Fruit fly (Drosophila melanogaster) whole organism, embryonic: ENCODE measurements around the gene CG3457.

Experiments used
- Abd-B ChIP-seq: fragments of 200-800 bp; sonication (Bioruptor generic); optimal IDR thresholded peaks from 2 replicates; lab custom pipeline; 2018; ENCODE audit warnings: missing biosample characterization, mild to moderate bottlenecking, missing genetic modification characterization, moderate library complexity
- Awh ChIP-seq: fragments of 200-800 bp; sonication (Bioruptor generic); IDR thresholded peaks from 2 replicates; pipeline ENCODE4, ENCODE4 v1.3.6; 2022; ENCODE audit warnings: missing biosample characterization, missing genetic modification characterization
- BtbVII ChIP-seq: fragments of 200-800 bp; sonication (Bioruptor generic); optimal IDR thresholded peaks from 3 replicates; lab custom pipeline; 2017; ENCODE audit warnings: missing biosample characterization, mild to moderate bottlenecking, missing genetic modification characterization
- CG12744 ChIP-seq: fragments of 200-800 bp; sonication (Bioruptor generic); optimal IDR thresholded peaks from 2 replicates; lab custom pipeline; 2016; ENCODE audit warnings: missing biosample characterization, missing genetic modification characterization
- CG15601 ChIP-seq: fragments of 200-800 bp; sonication (Bioruptor generic); optimal IDR thresholded peaks from 3 replicates; lab custom pipeline; 2019; ENCODE audit warnings: missing biosample characterization, mild to moderate bottlenecking, missing genetic modification characterization, moderate library complexity
- CG1603 ChIP-seq: fragments of 200-800 bp; sonication (Bioruptor generic); optimal IDR thresholded peaks from 2 replicates; lab custom pipeline; 2019; ENCODE audit warnings: missing biosample characterization, mild to moderate bottlenecking, missing genetic modification characterization, moderate library complexity
- CG16779 ChIP-seq: fragments of 200-800 bp; sonication (Bioruptor generic); IDR thresholded peaks from 2 replicates; pipeline ENCODE4 v1.3.6; 2022; ENCODE audit warnings: missing biosample characterization, missing genetic modification characterization
- CG18476 ChIP-seq: fragments of 200-800 bp; sonication (Bioruptor generic); optimal IDR thresholded peaks from 2 replicates; lab custom pipeline; 2016; ENCODE audit warnings: missing biosample characterization, mild to moderate bottlenecking, missing genetic modification characterization
- CG2712 ChIP-seq: fragments of 200-800 bp; optimal IDR thresholded peaks from 3 replicates; lab custom pipeline; 2019; ENCODE audit warnings: missing biosample characterization, mild to moderate bottlenecking, missing genetic modification characterization, moderate library complexity
- CG2889 ChIP-seq: fragments of 200-800 bp; sonication (Bioruptor generic); IDR thresholded peaks from 3 replicates; pipeline ENCODE4 v1.3.6; 2022; ENCODE audit warnings: missing biosample characterization, missing genetic modification characterization
- CG30020 ChIP-seq: fragments of 200-800 bp; optimal IDR thresholded peaks from 2 replicates; lab custom pipeline; 2019; ENCODE audit warnings: missing biosample characterization, mild to moderate bottlenecking, missing genetic modification characterization, moderate library complexity
- CG31224 ChIP-seq: fragments of 200-800 bp; sonication (Bioruptor generic); IDR thresholded peaks from 2 replicates; pipeline ENCODE4 v1.3.6; 2022; ENCODE audit warnings: missing biosample characterization, missing genetic modification characterization
- CG33213 ChIP-seq: fragments of 200-800 bp; sonication (Bioruptor generic); optimal IDR thresholded peaks from 3 replicates; lab custom pipeline; 2016; ENCODE audit warnings: missing biosample characterization, missing genetic modification characterization
- CG3847 ChIP-seq: fragments of 200-800 bp; sonication (Bioruptor generic); IDR thresholded peaks from 2 replicates; pipeline ENCODE4 v1.3.6; 2022; ENCODE audit warnings: missing biosample characterization, missing genetic modification characterization
- CG43689 ChIP-seq: fragments of 200-800 bp; sonication (Bioruptor generic); IDR thresholded peaks from 2 replicates; pipeline ENCODE4 v1.3.6; 2022; ENCODE audit warnings: missing biosample characterization, missing genetic modification characterization
- CG4707 ChIP-seq: fragments of 200-800 bp; sonication (Bioruptor generic); optimal IDR thresholded peaks from 2 replicates; lab custom pipeline; 2018; ENCODE audit warnings: missing biosample characterization, mild to moderate bottlenecking, missing genetic modification characterization, moderate library complexity
- CG6791 ChIP-seq: fragments of 200-800 bp; sonication (Bioruptor generic); IDR thresholded peaks from 3 replicates; pipeline ENCODE4 v1.3.6; 2022; ENCODE audit warnings: missing biosample characterization, missing genetic modification characterization; ENCODE audit not compliant: partially characterized antibody
- CG6854 ChIP-seq: fragments of 200-800 bp; sonication (Bioruptor generic); optimal IDR thresholded peaks from 3 replicates; lab custom pipeline; 2017; ENCODE audit warnings: missing biosample characterization, mild to moderate bottlenecking, missing genetic modification characterization
- CG7928 ChIP-seq: fragments of 200-800 bp; sonication (Bioruptor generic); optimal IDR thresholded peaks from 2 replicates; lab custom pipeline; 2017; ENCODE audit warnings: missing biosample characterization, mild to moderate bottlenecking, missing genetic modification characterization
- CG7987 ChIP-seq: fragments of 200-800 bp; sonication (Bioruptor generic); optimal IDR thresholded peaks from 2 replicates; lab custom pipeline; 2018; ENCODE audit warnings: missing biosample characterization, mild to moderate bottlenecking, missing genetic modification characterization, moderate library complexity
- CG8765 ChIP-seq: fragments of 200-800 bp; sonication (Bioruptor generic); IDR thresholded peaks from 2 replicates; pipeline ENCODE4 v1.3.6; 2022; ENCODE audit warnings: missing biosample characterization, missing genetic modification characterization
- CG9727 ChIP-seq: fragments of 200-800 bp; sonication (Bioruptor generic); optimal IDR thresholded peaks from 3 replicates; lab custom pipeline; 2017; ENCODE audit warnings: missing biosample characterization, mild to moderate bottlenecking, missing genetic modification characterization
- CHES-1-like ChIP-seq: fragments of 200-800 bp; sonication (Bioruptor generic); optimal IDR thresholded peaks from 2 replicates; lab custom pipeline; 2016; ENCODE audit warnings: missing biosample characterization, missing genetic modification characterization
- Dfd ChIP-seq, 2 experiments: fragments of >200 bp; optimal IDR thresholded peaks; 2 replicates each; lab custom pipeline; 2017; ENCODE audit warnings: missing biosample characterization in 2 of 2, missing genetic modification characterization in 2 of 2
- E2f2 ChIP-seq: fragments of 200-800 bp; sonication (Bioruptor generic); IDR thresholded peaks from 2 replicates; pipeline ENCODE4 v1.3.6; 2022; ENCODE audit warnings: missing biosample characterization, missing genetic modification characterization
- Fer1 ChIP-seq: fragments of 200-800 bp; sonication (Bioruptor generic); optimal IDR thresholded peaks from 2 replicates; lab custom pipeline; 2017; ENCODE audit warnings: missing biosample characterization, mild to moderate bottlenecking, missing genetic modification characterization
- Fer3 ChIP-seq: fragments of 200-800 bp; sonication (Bioruptor generic); optimal IDR thresholded peaks from 2 replicates; lab custom pipeline; 2018; ENCODE audit warnings: missing biosample characterization, mild to moderate bottlenecking, missing genetic modification characterization, moderate library complexity
- Max ChIP-seq: fragments of 200-800 bp; sonication (Bioruptor generic); optimal IDR thresholded peaks from 2 replicates; lab custom pipeline; 2016; ENCODE audit warnings: missing biosample characterization, mild to moderate bottlenecking, missing genetic modification characterization
- Meics ChIP-seq: fragments of 200-800 bp; sonication (Bioruptor generic); optimal IDR thresholded peaks from 2 replicates; lab custom pipeline; 2017; ENCODE audit warnings: missing biosample characterization, mild to moderate bottlenecking, missing genetic modification characterization
- Ptx1 ChIP-seq: fragments of 200-800 bp; sonication (Bioruptor generic); IDR thresholded peaks from 2 replicates; pipeline ENCODE4 v1.3.6; 2022; ENCODE audit warnings: missing biosample characterization, missing genetic modification characterization
- TFAM ChIP-seq: fragments of 200-800 bp; sonication (Bioruptor generic); optimal IDR thresholded peaks from 2 replicates; lab custom pipeline; 2017; ENCODE audit warnings: missing biosample characterization, missing genetic modification characterization, inconsistent platforms
- bcd ChIP-seq: fragments of 200-800 bp; sonication (Bioruptor generic); optimal IDR thresholded peaks from 2 replicates; lab custom pipeline; 2017; ENCODE audit warnings: missing biosample characterization, mild to moderate bottlenecking, missing genetic modification characterization
- bsh ChIP-seq, 2 experiments: fragments of 200-800 bp; sonication (Bioruptor generic); optimal IDR thresholded peaks; 2 replicates each; lab custom pipeline; 2017 to 2018; ENCODE audit warnings: mild to moderate bottlenecking in 2 of 2, missing biosample characterization in 2 of 2, missing genetic modification characterization in 2 of 2, moderate library complexity in 1 of 2
- crol ChIP-seq: fragments of 200-800 bp; sonication (Bioruptor generic); IDR thresholded peaks from 2 replicates; pipeline ENCODE4 v1.3.6; 2022; ENCODE audit warnings: missing biosample characterization, missing genetic modification characterization
- da ChIP-seq: fragments of 200-800 bp; sonication (Bioruptor generic); optimal IDR thresholded peaks from 2 replicates; lab custom pipeline; 2016; ENCODE audit warnings: missing biosample characterization, missing genetic modification characterization
- dm ChIP-seq: fragments of 200-800 bp; sonication (Bioruptor generic); optimal IDR thresholded peaks from 3 replicates; lab custom pipeline; 2016; ENCODE audit warnings: missing biosample characterization, missing genetic modification characterization
- dpn ChIP-seq, 2 experiments: fragments of 200-800 bp; sonication (Bioruptor generic); optimal IDR thresholded peaks; 3 replicates each; lab custom pipeline; 2016; ENCODE audit warnings: missing biosample characterization in 2 of 2, missing genetic modification characterization in 2 of 2
- fd3F ChIP-seq: fragments of 200-800 bp; sonication (Bioruptor generic); optimal IDR thresholded peaks from 2 replicates; lab custom pipeline; 2018; ENCODE audit warnings: missing biosample characterization, mild to moderate bottlenecking, missing genetic modification characterization, moderate library complexity
- jumu ChIP-seq: fragments of 200-800 bp; sonication (Bioruptor generic); optimal IDR thresholded peaks from 3 replicates; lab custom pipeline; 2016; ENCODE audit warnings: missing biosample characterization, missing genetic modification characterization
- nerfin-2 ChIP-seq: fragments of 200-800 bp; sonication (Bioruptor generic); IDR thresholded peaks from 2 replicates; pipeline ENCODE4 v1.3.6; 2022; ENCODE audit warnings: missing biosample characterization, missing genetic modification characterization; ENCODE audit not compliant: partially characterized antibody
- nom ChIP-seq: fragments of 200-800 bp; sonication (Bioruptor generic); optimal IDR thresholded peaks from 2 replicates; lab custom pipeline; 2017; ENCODE audit warnings: missing biosample characterization, missing genetic modification characterization, mild to moderate bottlenecking, moderate library complexity, missing genetic modification reagents
- org-1 ChIP-seq: fragments of 200-800 bp; sonication (Bioruptor generic); optimal IDR thresholded peaks from 2 replicates; lab custom pipeline; 2017; ENCODE audit warnings: missing biosample characterization, missing genetic modification characterization
- pfk ChIP-seq: fragments of 200-800 bp; sonication (Bioruptor generic); optimal IDR thresholded peaks from 2 replicates; lab custom pipeline; 2018; ENCODE audit warnings: missing biosample characterization, mild to moderate bottlenecking, missing genetic modification characterization, moderate library complexity
- pho ChIP-seq: fragments of 200-800 bp; sonication (Bioruptor generic); optimal IDR thresholded peaks from 2 replicates; lab custom pipeline; 2016; ENCODE audit warnings: missing biosample characterization, missing genetic modification characterization
- pita ChIP-seq: fragments of 200-800 bp; sonication (Bioruptor generic); optimal IDR thresholded peaks from 2 replicates; lab custom pipeline; 2017; ENCODE audit warnings: missing biosample characterization, mild to moderate bottlenecking, missing genetic modification characterization
- repo ChIP-seq: fragments of 200-800 bp; sonication (Bioruptor generic); optimal IDR thresholded peaks from 2 replicates; lab custom pipeline; 2016; ENCODE audit warnings: missing biosample characterization, missing genetic modification characterization
- rib ChIP-seq: fragments of 200-800 bp; sonication (Bioruptor generic); IDR thresholded peaks from 2 replicates; pipeline ENCODE4 v1.3.6; 2022; ENCODE audit warnings: missing biosample characterization, missing genetic modification characterization
- tx ChIP-seq: fragments of 200-800 bp; sonication (Bioruptor generic); optimal IDR thresholded peaks from 2 replicates; lab custom pipeline; 2016; ENCODE audit warnings: missing biosample characterization, missing genetic modification characterization
- zf30C ChIP-seq: fragments of 200-800 bp; sonication (Bioruptor generic); optimal IDR thresholded peaks from 3 replicates; lab custom pipeline; 2018; ENCODE audit warnings: missing biosample characterization, mild to moderate bottlenecking, missing genetic modification characterization

CG3457 gene

DNA sequence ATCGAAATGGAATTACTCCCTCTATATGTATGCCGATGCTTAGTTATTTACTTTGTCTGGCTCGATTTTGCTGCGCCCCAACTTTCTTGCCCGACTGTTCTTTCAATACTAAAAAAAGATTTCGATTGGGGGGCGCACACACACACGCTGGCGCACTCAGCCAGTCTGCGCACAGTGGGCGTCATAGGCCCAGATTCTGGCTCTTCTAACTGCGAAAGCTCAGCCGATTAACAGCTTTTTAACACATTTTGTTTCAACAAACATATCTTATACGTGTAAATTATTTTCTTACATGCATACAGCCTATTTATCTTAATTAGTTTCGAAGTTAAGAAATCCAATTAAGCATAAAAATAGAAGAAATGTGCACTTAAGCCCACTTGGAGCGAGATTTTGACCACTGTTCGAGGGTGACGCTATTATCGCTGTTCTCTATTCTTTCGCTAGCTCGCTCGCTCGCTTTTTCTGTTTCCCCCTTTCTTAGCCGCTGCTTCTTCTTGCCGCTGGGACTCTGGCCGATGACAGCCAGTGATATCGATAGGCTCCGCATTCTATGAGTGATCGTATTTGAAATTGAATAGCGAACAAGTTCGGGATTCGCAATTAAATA is 34.7 kb downstream of the CG3457 start, which contains the start of gene Vinc (continued):
- TF ChIP-seq CG2889 (GFP tag; lab: Robert Waterston, UW): peak; percentile 59; the same call in 2 of the 3 replicates
- TF ChIP-seq Meics (GFP tag; lab: Kevin White, UChicago): peak; percentile 95
- TF ChIP-seq CG7987 (GFP tag; lab: Kevin White, UChicago): peak; percentile 73
- peak; percentile 63 for TF ChIP-seq CG7928 (GFP tag; lab: Kevin White, UChicago)
- TF ChIP-seq Fer1 (GFP tag; lab: Kevin White, UChicago): peak; percentile 97
- TF ChIP-seq Fer3 (tag; lab: Kevin White, UChicago): peak; percentile 91
- peak; percentile 100 for TF ChIP-seq CG4707 (GFP tag; lab: Kevin White, UChicago)
- peak; percentile 12; the same call in 1 of the 2 replicates for TF ChIP-seq crol (GFP tag; lab: Robert Waterston, UW)
- no peak for TF ChIP-seq da (GFP tag; lab: Kevin White, UChicago)
- TF ChIP-seq CG30020 (tag; lab: Kevin White, UChicago): peak; percentile 68
- peak; percentile 81 for TF ChIP-seq Max (GFP tag; lab: Kevin White, UChicago)
- peak; percentile 50; the same call in 1 of the 2 replicates for TF ChIP-seq CG8765 (GFP tag; lab: Robert Waterston, UW)
- peak; percentile 49 for TF ChIP-seq pho (GFP tag; lab: Kevin White, UChicago)
- peak; percentile 86 for TF ChIP-seq E2f2
- TF ChIP-seq CG6791: peak; percentile 53; the same call in 1 of the 3 replicates
- TF ChIP-seq CG6854 (GFP tag; lab: Kevin White, UChicago): peak; percentile 92
- peak; percentile 92 for TF ChIP-seq nom (GFP tag; lab: Kevin White, UChicago)
- no peak for TF ChIP-seq pfk (GFP tag; lab: Kevin White, UChicago)
- TF ChIP-seq zf30C: no peak
- peak; percentile 73 for TF ChIP-seq tx (GFP tag; lab: Kevin White, UChicago)
- peak; percentile 81 for TF ChIP-seq CG31224 (GFP tag; lab: Robert Waterston, UW)
- no peak for TF ChIP-seq Dfd (GFP tag; optimal IDR thresholded peaks at IDR 0.05; lab: Kevin White, UChicago)
- peak; percentile 83 for TF ChIP-seq CG3847 (GFP tag; lab: Robert Waterston, UW)
- TF ChIP-seq nerfin-2 (GFP tag; lab: Robert Waterston, UW): 0 out of 2 replicates have a peak, but pooled peaks have one; percentile 37
- peak; percentile 63; the same call in 1 of the 2 replicates for TF ChIP-seq rib (GFP tag; lab: Robert Waterston, UW)
- peak; percentile 83 for TF ChIP-seq CG9727 (GFP tag; lab: Kevin White, UChicago)
- TF ChIP-seq CG16779 (GFP tag; lab: Robert Waterston, UW): no peak
- TF ChIP-seq CG43689 (GFP tag; lab: Robert Waterston, UW): no peak
- TF ChIP-seq CG18476 (GFP tag; lab: Kevin White, UChicago): peak; percentile 78
- peak; percentile 54 for TF ChIP-seq CG15601 (tag; lab: Kevin White, UChicago)
- TF ChIP-seq BtbVII (GFP tag; lab: Kevin White, UChicago): peak; percentile 93
- TF ChIP-seq CG1603 (tag; lab: Kevin White, UChicago): no peak
- peak; percentile 52; the same call in 1 of the 2 replicates for TF ChIP-seq Awh
- TF ChIP-seq dpn (GFP tag; optimal IDR thresholded peaks at IDR 0.05; lab: Kevin White, UChicago): peak; percentile 79 to 89
- TF ChIP-seq Abd-B (GFP tag; lab: Kevin White, UChicago): peak; percentile 44
- TF ChIP-seq bcd (GFP tag; lab: Kevin White, UChicago): peak; percentile 92
- TF ChIP-seq repo (GFP tag; lab: Kevin White, UChicago): peak; percentile 75
- peak; percentile 8 for TF ChIP-seq TFAM (GFP tag; lab: Kevin White, UChicago)
- TF ChIP-seq jumu (GFP tag; lab: Kevin White, UChicago): peak; percentile 86
- TF ChIP-seq bsh (GFP tag; optimal IDR thresholded peaks at IDR 0.05; lab: Kevin White, UChicago): peak; percentile 65 to 73
- peak; percentile 72 for TF ChIP-seq fd3F (GFP tag; lab: Kevin White, UChicago)
- peak; percentile 53 for TF ChIP-seq org-1 (GFP tag; lab: Kevin White, UChicago)
- no peak for TF ChIP-seq CG12744 (GFP tag; lab: Kevin White, UChicago)
- TF ChIP-seq CHES-1-like (GFP tag; lab: Kevin White, UChicago): peak; percentile 58
- peak; percentile 90 for TF ChIP-seq Ptx1 (GFP tag; lab: Robert Waterston, UW)
- peak; percentile 89 for TF ChIP-seq CG2712 (tag; lab: Kevin White, UChicago)
- no peak for TF ChIP-seq pita (GFP tag; lab: Kevin White, UChicago)
- peak; percentile 36 for TF ChIP-seq dm (GFP tag; lab: Kevin White, UChicago)
- TF ChIP-seq CG33213: peak; percentile 68
